Fruit fly (Drosophila melanogaster) whole organism, prepupa: ENCODE measurements around the gene CG9727.

Experiments
- CG1621 ChIP-seq: fragments of 200-800 bp; sonication (Bioruptor generic); optimal IDR thresholded peaks from 3 replicates; lab custom pipeline; 2018; ENCODE audit warnings: missing biosample characterization, mild to moderate bottlenecking, missing genetic modification characterization
- CG16779 ChIP-seq: fragments of 200-800 bp; sonication (Bioruptor generic); optimal IDR thresholded peaks from 3 replicates; lab custom pipeline; 2017; ENCODE audit warnings: missing biosample characterization, mild to moderate bottlenecking, missing genetic modification characterization
- CG34406 ChIP-seq: fragments of 200-800 bp; sonication (Bioruptor generic); optimal IDR thresholded peaks from 3 replicates; lab custom pipeline; 2016; ENCODE audit warnings: missing biosample characterization, missing genetic modification characterization
- Eip93F ChIP-seq: fragments of 200-800 bp; sonication (Bioruptor generic); optimal IDR thresholded peaks from 2 replicates; lab custom pipeline; 2016; ENCODE audit warnings: missing biosample characterization, mild to moderate bottlenecking, missing genetic modification characterization
- Hr38 ChIP-seq: sonication (Bioruptor generic); optimal IDR thresholded peaks from 2 replicates; lab custom pipeline; 2016; ENCODE audit warnings: missing biosample characterization, missing genetic modification characterization
- Lpt ChIP-seq: fragments of 200-800 bp; sonication (Bioruptor generic); optimal IDR thresholded peaks from 3 replicates; lab custom pipeline; 2016; ENCODE audit warnings: missing biosample characterization, missing genetic modification characterization
- OdsH ChIP-seq: fragments of 200-800 bp; sonication (Bioruptor generic); optimal IDR thresholded peaks from 3 replicates; lab custom pipeline; 2016; ENCODE audit warnings: missing biosample characterization, missing genetic modification characterization
- dac ChIP-seq: fragments of 200-800 bp; sonication (Bioruptor generic); optimal IDR thresholded peaks from 2 replicates; lab custom pipeline; 2017; ENCODE audit warnings: missing biosample characterization, mild to moderate bottlenecking, missing genetic modification characterization
- fd59A ChIP-seq: fragments of 200-800 bp; sonication (Bioruptor generic); optimal IDR thresholded peaks from 2 replicates; lab custom pipeline; 2017; ENCODE audit warnings: missing biosample characterization, mild to moderate bottlenecking, missing genetic modification characterization, missing genetic modification reagents
- fd85E ChIP-seq: fragments of 200-800 bp; sonication (Bioruptor generic); optimal IDR thresholded peaks from 3 replicates; lab custom pipeline; 2016; ENCODE audit warnings: missing biosample characterization, missing genetic modification characterization

DNA sequence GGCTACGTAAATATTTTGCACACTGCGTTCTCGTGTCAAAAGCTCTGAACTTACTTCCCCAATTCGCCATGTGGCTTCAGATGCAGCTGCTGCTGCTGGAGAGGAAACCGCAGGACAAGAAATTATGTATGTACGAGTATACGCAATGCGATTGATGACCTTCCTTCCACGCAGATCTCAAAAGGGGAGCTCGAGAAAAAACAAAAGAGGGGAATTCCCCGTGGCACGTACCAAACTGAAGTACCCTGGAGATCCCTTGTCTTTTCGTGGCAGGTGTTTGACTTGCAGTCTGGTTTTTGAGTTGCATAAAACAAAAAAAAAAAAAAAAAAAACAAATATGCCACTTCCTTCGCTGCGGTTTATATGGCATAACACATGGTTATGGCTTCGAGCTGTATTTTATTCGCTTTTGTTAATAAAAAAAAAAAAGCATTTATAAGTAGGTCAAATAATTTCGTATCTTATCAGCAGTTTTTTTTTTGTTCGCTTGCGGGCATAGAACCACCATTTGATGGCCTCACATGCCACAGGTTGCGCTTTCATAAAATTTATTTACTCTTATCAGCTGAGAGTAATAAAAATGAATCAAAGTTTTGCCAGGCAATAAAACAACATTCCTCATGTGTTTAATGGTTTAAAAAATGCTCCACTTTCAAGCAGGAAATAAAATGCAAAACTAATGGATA is 23.5 kb downstream of the CG9727 start:
- TF ChIP-seq Lpt (GFP tag; lab: Kevin White, UChicago) (no peak), Eip93F (GFP tag; lab: Kevin White, UChicago) (no peak), CG16779 (tag; lab: Kevin White, UChicago) (no peak), fd85E (GFP tag; lab: Kevin White, UChicago) (no peak), OdsH (no peak), Hr38 (no peak), CG1621 (no peak), dac (GFP tag; lab: Kevin White, UChicago) (no peak), fd59A (GFP tag; lab: Kevin White, UChicago) (no peak), CG34406 (GFP tag; lab: Kevin White, UChicago) (no peak)
